Fruit fly (Drosophila melanogaster): ENCODE data around the gene CG42371.

The CG42371 gene

dm6 chr2L:2182735-2183340 lies 34.2 kb downstream of the CG42371 start (continued):
- peak in 1 of 2 experiments; percentile 56 for TF ChIP-seq Hr51 (GFP tag; optimal IDR thresholded peaks at IDR 0.05)
- TF ChIP-seq CG10366 (GFP tag; IDR thresholded peaks at IDR 0.05): peak; percentile 23; the same call in 1 of the 2 replicates
- no peak for TF ChIP-seq CrebB (tag; optimal IDR thresholded peaks at IDR 0.05)
- TF ChIP-seq sqz (GFP tag; optimal IDR thresholded peaks at IDR 0.05): peak; percentile 36
- no peak for TF ChIP-seq CG17359 (tag; optimal IDR thresholded peaks at IDR 0.05)
- TF ChIP-seq Gug (GFP tag; IDR thresholded peaks at IDR 0.05): peak; percentile 63; the same call in 2 of the 4 replicates
- no peak for TF ChIP-seq lab (GFP tag; optimal IDR thresholded peaks at IDR 0.05)
- peak; percentile 2 for TF ChIP-seq kay (GFP tag; optimal IDR thresholded peaks at IDR 0.05)
- TF ChIP-seq CG31441 (GFP tag; IDR thresholded peaks at IDR 0.05): peak; percentile 81
- TF ChIP-seq row (GFP tag; IDR thresholded peaks at IDR 0.05): peak; percentile 64
- TF ChIP-seq zfh1 (GFP tag; IDR thresholded peaks at IDR 0.05): peak; percentile 94
- TF ChIP-seq CG14710 (tag; optimal IDR thresholded peaks at IDR 0.05): peak; percentile 84
- TF ChIP-seq CG7963 (GFP tag; IDR thresholded peaks at IDR 0.05; ENCODE audit: partially characterized antibody): no peak
- peak; percentile 91 for TF ChIP-seq CG8765 (GFP tag; IDR thresholded peaks at IDR 0.05)
- peak; percentile 62 for TF ChIP-seq NC2α (GFP tag; optimal IDR thresholded peaks at IDR 0.05)
- no peak for TF ChIP-seq HLH4C (GFP tag; IDR thresholded peaks at IDR 0.05; ENCODE audit: partially characterized antibody)
- TF ChIP-seq gt (GFP tag; IDR thresholded peaks at IDR 0.05): peak; percentile 68; the same call in 1 of the 2 replicates
- TF ChIP-seq CG7357 (GFP tag; IDR thresholded peaks at IDR 0.05): peak; percentile 42; the same call in 1 of the 3 replicates
- no peak for TF ChIP-seq CG2129 (GFP tag; IDR thresholded peaks at IDR 0.05; ENCODE audit: partially characterized antibody)
- no peak for TF ChIP-seq CG14860 (GFP tag; IDR thresholded peaks at IDR 0.05; ENCODE audit: partially characterized antibody)
- peak; percentile 5 for TF ChIP-seq CG18599 (GFP tag; optimal IDR thresholded peaks at IDR 0.05)
- peak; percentile 40 for TF ChIP-seq CG2678 (tag; optimal IDR thresholded peaks at IDR 0.05)
- TF ChIP-seq CG33213 (GFP tag; optimal IDR thresholded peaks at IDR 0.05): peak; percentile 39
- peak; percentile 58 for TF ChIP-seq CG6813 (GFP tag; optimal IDR thresholded peaks at IDR 0.05)
- no peak for TF ChIP-seq da (GFP tag; optimal IDR thresholded peaks at IDR 0.05)
- TF ChIP-seq cg (GFP tag; optimal IDR thresholded peaks at IDR 0.05): no peak
- TF ChIP-seq jing (GFP tag; optimal IDR thresholded peaks at IDR 0.05): peak; percentile 36
- TF ChIP-seq CG5180 (GFP tag; optimal IDR thresholded peaks at IDR 0.05): no peak
- TF ChIP-seq Usf (GFP tag; optimal IDR thresholded peaks at IDR 0.05): peak; percentile 81
- peak; percentile 59 for TF ChIP-seq CG7745 (tag; optimal IDR thresholded peaks at IDR 0.05)
- peak; percentile 62 for TF ChIP-seq CG1233 (GFP tag; optimal IDR thresholded peaks at IDR 0.05)
- peak; percentile 65 for TF ChIP-seq aop (GFP tag; IDR thresholded peaks at IDR 0.05)
- peak; percentile 65 for TF ChIP-seq Camta (GFP tag; optimal IDR thresholded peaks at IDR 0.05)
- TF ChIP-seq CG12104 (GFP tag; optimal IDR thresholded peaks at IDR 0.05): no peak
- peak; percentile 59 for TF ChIP-seq CG16863 (GFP tag; optimal IDR thresholded peaks at IDR 0.05)
- peak; percentile 56 for TF ChIP-seq CG15601 (tag; optimal IDR thresholded peaks at IDR 0.05)
- TF ChIP-seq NFAT (GFP tag; IDR thresholded peaks at IDR 0.05): no peak
- TF ChIP-seq CG34224 (GFP tag; IDR thresholded peaks at IDR 0.05; ENCODE audit: partially characterized antibody): no peak
- no peak for TF ChIP-seq h (optimal IDR thresholded peaks at IDR 0.05)
- peak; percentile 88 for TF ChIP-seq CG10979 (tag; optimal IDR thresholded peaks at IDR 0.05)
- no peak for TF ChIP-seq Opbp (GFP tag; IDR thresholded peaks at IDR 0.05; ENCODE audit: partially characterized antibody)
- TF ChIP-seq CG17802 (tag; optimal IDR thresholded peaks at IDR 0.05): no peak
- peak; percentile 20 for TF ChIP-seq kni (GFP tag; optimal IDR thresholded peaks at IDR 0.05)
- TF ChIP-seq Lhr (GFP tag; optimal IDR thresholded peaks at IDR 0.05): peak; percentile 35
- no peak for TF ChIP-seq CG31365 (tag; optimal IDR thresholded peaks at IDR 0.05)
- no peak for TF ChIP-seq Dip3 (GFP tag; optimal IDR thresholded peaks at IDR 0.05)
- TF ChIP-seq CG12236 (GFP tag; optimal IDR thresholded peaks at IDR 0.05): peak; percentile 63
- peak; percentile 73 for TF ChIP-seq Atf3 (GFP tag; optimal IDR thresholded peaks at IDR 0.05)
- TF ChIP-seq caup (GFP tag; optimal IDR thresholded peaks at IDR 0.05; ENCODE audit: severe bottlenecking): no peak

All from whole organism, embryonic.